Worm (Caenorhabditis elegans): ENCODE data around the gene R13H4.6.
A peak's percentile ranks its signal among the peaks of the same experiment; 100 is the strongest.

Gene R13H4.6

ce11 chrV:11899149-11899548 is 36.2 kb downstream of the R13H4.6 start, which contains the start of gene sma-1:
Gene sma-1, plus strand, starts transcription at chrV:11899449.
- TF ChIP-seq nhr-77 (tag; optimal IDR thresholded peaks at IDR 0.05) = no peak
- peak; percentile 87 for TF ChIP-seq blmp-1 (tag; optimal IDR thresholded peaks at IDR 0.05)
- no peak for TF ChIP-seq ztf-4 (tag; optimal IDR thresholded peaks at IDR 0.05)
- no peak for TF ChIP-seq aly-2 (tag; optimal IDR thresholded peaks at IDR 0.05)
- no peak for TF ChIP-seq F16B12.6 (tag; optimal IDR thresholded peaks at IDR 0.05)

- TF ChIP-seq elt-2 (tag; optimal IDR thresholded peaks at IDR 0.05) (peak; percentile 18), unc-30 (tag; optimal IDR thresholded peaks at IDR 0.05) (no peak), nhr-76 (tag; optimal IDR thresholded peaks at IDR 0.05) (no peak)
Observed at ce11 chrV:11900127-11900526, 37.2 kb downstream of the R13H4.6 start.

DNA sequence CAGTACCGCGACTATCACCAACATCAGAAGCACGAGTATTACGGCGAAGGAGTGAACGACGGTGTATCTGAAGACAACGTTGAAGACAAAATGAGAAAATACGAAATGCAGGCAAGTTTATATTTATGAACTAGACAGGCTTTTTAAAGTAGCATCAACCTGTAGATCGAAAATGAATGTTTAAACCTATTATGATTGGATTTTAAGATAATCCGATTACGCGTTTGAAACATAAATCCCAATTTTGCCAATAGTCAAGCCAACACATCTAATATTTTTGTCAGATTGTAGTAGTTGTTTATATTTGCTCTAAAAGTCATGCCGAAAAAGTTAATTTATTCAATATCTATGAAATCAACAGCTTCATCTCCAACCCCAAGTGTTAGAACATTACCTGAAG is 38.3 kb downstream of the R13H4.6 start:
- no peak for TF ChIP-seq fkh-8 (tag; optimal IDR thresholded peaks at IDR 0.05)
- no peak for TF ChIP-seq isw-1 (GFP tag; IDR thresholded peaks at IDR 0.05)
- no peak for TF ChIP-seq vab-15 (tag; optimal IDR thresholded peaks at IDR 0.05)
- TF ChIP-seq nhr-28 (tag; optimal IDR thresholded peaks at IDR 0.05) = no peak

DNA sequence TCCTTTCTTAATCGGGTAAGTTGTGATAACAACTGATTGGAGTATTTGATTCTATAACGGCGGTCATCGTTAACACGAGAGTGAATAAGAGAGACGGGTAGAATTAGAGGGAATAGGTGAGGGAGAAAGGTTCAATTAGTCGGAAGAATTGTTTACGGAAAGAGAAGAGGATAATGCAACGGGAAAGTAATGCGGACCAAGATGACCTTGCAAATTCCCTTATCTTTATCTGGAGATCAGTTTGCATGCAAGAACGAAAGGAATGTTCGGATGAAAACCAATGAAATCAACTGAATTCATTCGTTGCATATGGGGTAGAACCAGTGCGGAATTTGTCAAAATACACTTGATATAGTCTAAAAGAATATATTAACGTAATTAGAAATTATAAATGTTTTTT is 39.2 kb downstream of the R13H4.6 start:
- TF ChIP-seq lin-14 (GFP tag; optimal IDR thresholded peaks at IDR 0.05) = peak; percentile 53
- TF ChIP-seq nhr-85 (tag) = peak; percentile 2
- TF ChIP-seq elt-3 (tag; optimal IDR thresholded peaks at IDR 0.05) = no peak

DNA sequence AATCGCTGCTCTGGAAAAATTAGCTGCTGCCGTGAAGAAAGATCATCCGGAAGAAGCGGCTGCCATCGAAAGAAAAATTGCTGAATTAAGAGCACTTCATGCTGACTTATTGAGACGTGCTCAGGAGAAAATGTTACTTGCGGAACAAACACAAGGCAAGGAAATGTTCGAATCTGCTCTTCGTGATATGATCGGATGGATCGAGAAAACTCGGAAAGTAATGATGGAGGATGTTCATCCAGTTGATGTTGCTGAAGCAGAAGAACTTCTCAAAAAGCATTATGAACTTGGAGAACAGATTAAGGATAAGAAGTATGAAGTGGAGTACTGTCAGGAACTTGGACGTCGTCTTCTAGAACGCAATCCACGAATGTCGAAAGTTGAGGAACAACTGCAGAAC is 43.1 kb downstream of the R13H4.6 start:
- TF ChIP-seq ztf-11 (tag; optimal IDR thresholded peaks at IDR 0.05) = no peak
- no peak for TF ChIP-seq nhr-90 (tag; optimal IDR thresholded peaks at IDR 0.05; ENCODE audit: poor library complexity)
- no peak for TF ChIP-seq unc-86 (tag; optimal IDR thresholded peaks at IDR 0.05)
- no peak for TF ChIP-seq nhr-77 (tag; optimal IDR thresholded peaks at IDR 0.05)
- TF ChIP-seq nhr-28 (tag; optimal IDR thresholded peaks at IDR 0.05) = no peak
- TF ChIP-seq aly-2 (tag; optimal IDR thresholded peaks at IDR 0.05) = no peak
- no peak for TF ChIP-seq fos-1 (tag; optimal IDR thresholded peaks at IDR 0.05)
- TF ChIP-seq lin-35 (GFP tag; optimal IDR thresholded peaks at IDR 0.05) = no peak

DNA sequence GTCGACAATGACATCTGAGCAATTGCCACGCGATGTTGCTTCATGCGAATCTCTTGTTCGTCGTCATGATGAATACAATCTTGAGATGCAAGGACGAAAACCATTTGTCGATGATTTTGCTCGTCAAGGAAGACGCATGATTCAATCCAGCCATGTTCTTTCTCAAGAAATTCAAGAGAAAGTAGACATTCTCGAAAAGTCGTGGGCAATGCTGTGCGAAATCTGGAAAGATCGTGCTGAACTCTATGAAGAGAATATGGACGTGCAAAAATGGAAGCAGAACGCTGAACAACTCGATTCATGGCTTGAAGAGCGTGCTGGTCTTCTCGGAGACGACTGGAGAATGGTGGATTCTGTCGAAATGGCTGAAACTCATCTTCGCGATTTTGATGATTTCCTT is 50.4 kb downstream of the R13H4.6 start:
- TF ChIP-seq efl-1 (optimal IDR thresholded peaks at IDR 0.05) = no peak
- peak in 1 of 2 experiments; percentile 86 for TF ChIP-seq efl-1 (GFP tag; optimal IDR thresholded peaks at IDR 0.05 in 1 of 2)
- no peak for TF ChIP-seq lin-35 (GFP tag; optimal IDR thresholded peaks at IDR 0.05)
- no peak for TF ChIP-seq snu-23 (GFP tag; optimal IDR thresholded peaks at IDR 0.05)
- TF ChIP-seq isw-1 (GFP tag; IDR thresholded peaks at IDR 0.05) = no peak
- peak; percentile 48 for TF ChIP-seq aly-2 (tag; optimal IDR thresholded peaks at IDR 0.05)
- TF ChIP-seq fos-1 (tag; optimal IDR thresholded peaks at IDR 0.05) = no peak
- TF ChIP-seq Y116A8C.19 (tag; optimal IDR thresholded peaks at IDR 0.05; ENCODE audit: borderline replicate concordance) = no peak
